Worm (Caenorhabditis elegans) whole organism, L3 larva: Measurements from ENCODE around the gene csn-1.

Source experiments
- R02D3.7 ChIP-seq: fragments of 150-350 bp; optimal IDR thresholded peaks from 2 replicates; lab custom pipeline; 2014; ENCODE audit warnings: missing biosample characterization, missing genetic modification characterization
- ZK546.5 ChIP-seq: sonication (generic microtip); optimal IDR thresholded peaks from 2 replicates; lab custom pipeline; 2017; ENCODE audit warnings: missing biosample characterization, missing genetic modification characterization
- aly-2 ChIP-seq: fragments of 150-350 bp; optimal IDR thresholded peaks from 2 replicates; lab custom pipeline; 2014; ENCODE audit warnings: missing biosample characterization, missing genetic modification characterization
- ama-1 ChIP-seq: fragments of 150-350 bp; optimal IDR thresholded peaks from 2 replicates; lab custom pipeline; 2018
- ceh-16 ChIP-seq: sonication (generic microtip); optimal IDR thresholded peaks from 2 replicates; lab custom pipeline; 2017; ENCODE audit warnings: missing biosample characterization, missing genetic modification characterization
- ceh-28 ChIP-seq: fragments of 150-350 bp; optimal IDR thresholded peaks from 2 replicates; lab custom pipeline; 2014; ENCODE audit warnings: missing biosample characterization, missing genetic modification reagents, missing genetic modification characterization
- ceh-9 ChIP-seq: sonication (generic microtip); optimal IDR thresholded peaks from 2 replicates; lab custom pipeline; 2018; ENCODE audit warnings: missing biosample characterization, missing genetic modification characterization
- daf-12 ChIP-seq: fragments of 150-350 bp; optimal IDR thresholded peaks from 2 replicates; lab custom pipeline; 2014; ENCODE audit warnings: missing biosample characterization, missing genetic modification reagents, missing genetic modification characterization
- elt-1 ChIP-seq: fragments of 150-350 bp; optimal IDR thresholded peaks from 2 replicates; lab custom pipeline; 2014; ENCODE audit warnings: missing biosample characterization, missing genetic modification characterization
- elt-2 ChIP-seq: sonication (generic microtip); optimal IDR thresholded peaks from 2 replicates; lab custom pipeline; 2016; ENCODE audit warnings: missing genetic modification reagents, mild to moderate bottlenecking, missing genetic modification characterization, missing compliant biosample characterization
- eor-1 ChIP-seq, 2 experiments: fragments of 150-350 bp; optimal IDR thresholded peaks; 2 replicates each; lab custom pipeline; 2014 to 2018; ENCODE audit warnings: missing biosample characterization in 2 of 2, missing genetic modification characterization in 2 of 2
- fkh-10 ChIP-seq: sonication (generic microtip); optimal IDR thresholded peaks from 2 replicates; lab custom pipeline; 2017; ENCODE audit warnings: missing biosample characterization, missing genetic modification reagents, missing genetic modification characterization
- fkh-2 ChIP-seq: fragments of 150-350 bp; optimal IDR thresholded peaks from 2 replicates; lab custom pipeline; 2014; ENCODE audit warnings: missing biosample characterization, missing genetic modification reagents, missing genetic modification characterization
- jun-1 ChIP-seq: fragments of 150-350 bp; optimal IDR thresholded peaks from 2 replicates; lab custom pipeline; 2014; ENCODE audit warnings: missing biosample characterization, missing genetic modification reagents, missing genetic modification characterization
- lin-15B ChIP-seq: fragments of 150-350 bp; optimal IDR thresholded peaks from 2 replicates; lab custom pipeline; 2014; ENCODE audit warnings: missing biosample characterization, missing genetic modification characterization
- lin-39 ChIP-seq: fragments of 150-350 bp; optimal IDR thresholded peaks from 2 replicates; lab custom pipeline; 2018; ENCODE audit warnings: missing biosample characterization, missing genetic modification reagents, missing genetic modification characterization
- mml-1 ChIP-seq: fragments of 150-350 bp; sonication (generic microtip); optimal IDR thresholded peaks from 3 replicates; lab custom pipeline; 2014; ENCODE audit warnings: missing biosample characterization, missing genetic modification characterization
- nfya-1 ChIP-seq: sonication (generic microtip); optimal IDR thresholded peaks from 2 replicates; lab custom pipeline; 2017; ENCODE audit warnings: missing genetic modification characterization, mild to moderate bottlenecking, missing compliant biosample characterization, antibody characterized with exemption, moderate library complexity; ENCODE audit not compliant: insufficient read depth
- nhr-11 ChIP-seq: fragments of 150-350 bp; optimal IDR thresholded peaks from 2 replicates; lab custom pipeline; 2014; ENCODE audit warnings: missing biosample characterization, missing genetic modification characterization
- nhr-12 ChIP-seq: fragments of 150-350 bp; optimal IDR thresholded peaks from 2 replicates; lab custom pipeline; 2014; ENCODE audit warnings: missing biosample characterization, missing genetic modification characterization
- nhr-23 ChIP-seq: fragments of 150-350 bp; optimal IDR thresholded peaks from 2 replicates; lab custom pipeline; 2014; ENCODE audit warnings: missing biosample characterization, missing genetic modification reagents, missing genetic modification characterization
- nhr-237 ChIP-seq: fragments of 150-350 bp; optimal IDR thresholded peaks from 2 replicates; lab custom pipeline; 2014; ENCODE audit warnings: missing biosample characterization, missing genetic modification characterization
- nhr-25 ChIP-seq: sonication (generic microtip); optimal IDR thresholded peaks from 2 replicates; lab custom pipeline; 2017; ENCODE audit warnings: missing biosample characterization, missing genetic modification characterization
- nhr-28 ChIP-seq: fragments of 150-350 bp; optimal IDR thresholded peaks from 2 replicates; lab custom pipeline; 2014; ENCODE audit warnings: missing biosample characterization, missing genetic modification characterization
- nhr-43 ChIP-seq: sonication (generic microtip); optimal IDR thresholded peaks from 2 replicates; lab custom pipeline; 2016; ENCODE audit warnings: mild to moderate bottlenecking, missing genetic modification characterization, missing compliant biosample characterization; ENCODE audit not compliant: poor library complexity, severe bottlenecking
- nhr-67 ChIP-seq: fragments of 150-350 bp; optimal IDR thresholded peaks from 2 replicates; lab custom pipeline; 2014; ENCODE audit warnings: missing biosample characterization, missing genetic modification characterization
- nhr-76 ChIP-seq: fragments of 150-350 bp; sonication (generic microtip); optimal IDR thresholded peaks from 5 replicates; lab custom pipeline; 2014; ENCODE audit warnings: missing biosample characterization, missing genetic modification characterization
- nhr-77 ChIP-seq: fragments of 150-350 bp; optimal IDR thresholded peaks from 2 replicates; lab custom pipeline; 2014; ENCODE audit warnings: missing biosample characterization, missing genetic modification characterization
- pha-4 ChIP-seq: fragments of 150-350 bp; optimal IDR thresholded peaks from 2 replicates; lab custom pipeline; 2014; ENCODE audit warnings: missing biosample characterization, missing genetic modification reagents, missing genetic modification characterization
- sea-2 ChIP-seq: fragments of 150-350 bp; sonication (generic microtip); optimal IDR thresholded peaks from 4 replicates; lab custom pipeline; 2014; ENCODE audit warnings: missing biosample characterization, missing genetic modification reagents, missing genetic modification characterization
- snpc-4 ChIP-seq: fragments of 150-350 bp; optimal IDR thresholded peaks from 2 replicates; lab custom pipeline; 2014; ENCODE audit warnings: missing biosample characterization, missing genetic modification characterization
- tbx-2 ChIP-seq: sonication (generic microtip); optimal IDR thresholded peaks from 2 replicates; lab custom pipeline; 2016; ENCODE audit warnings: mild to moderate bottlenecking, missing genetic modification characterization, missing compliant biosample characterization
- unc-62 ChIP-seq: fragments of 150-350 bp; sonication (generic microtip); optimal IDR thresholded peaks from 4 replicates; lab custom pipeline; 2014; ENCODE audit warnings: missing biosample characterization, missing genetic modification reagents, missing genetic modification characterization
- zag-1 ChIP-seq: fragments of 150-350 bp; optimal IDR thresholded peaks from 2 replicates; lab custom pipeline; 2014; ENCODE audit warnings: missing biosample characterization, missing genetic modification characterization
- ztf-4 ChIP-seq: fragments of 150-350 bp; optimal IDR thresholded peaks from 2 replicates; lab custom pipeline; 2014; ENCODE audit warnings: missing biosample characterization, missing genetic modification characterization

The csn-1 gene

ce11 chrV:17828310-17828709, 42.1 kb downstream of the csn-1 start, which contains the start of gene srh-304:
TSS of gene srh-304 (plus strand) at chrV:17828610.
- TF ChIP-seq nhr-23 (tag; lab: Kevin White, UChicago): no peak
- TF ChIP-seq pha-4 (tag; lab: Kevin White, UChicago): no peak
- no peak for TF ChIP-seq jun-1 (tag; lab: Kevin White, UChicago)
- no peak for TF ChIP-seq ZK546.5
- TF ChIP-seq tbx-2 (tag; lab: Kevin White, UChicago): no peak
- TF ChIP-seq nhr-237 (tag; lab: Kevin White, UChicago): no peak
- no peak for TF ChIP-seq zag-1 (tag; lab: Kevin White, UChicago)
- no peak for TF ChIP-seq ztf-4
- no peak for TF ChIP-seq ceh-9 (tag; lab: Kevin White, UChicago)
- TF ChIP-seq aly-2 (tag; lab: Kevin White, UChicago): no peak

- TF ChIP-seq fkh-2 (tag; lab: Kevin White, UChicago) (no peak), ztf-4 (no peak)
Observed at ce11 chrV:17824610-17825009, 45.8 kb downstream of the csn-1 start, which contains the start of gene srh-301. TSS of gene srh-301 (plus strand) at chrV:17824910.

ce11 chrV:17821805-17822204, 48.6 kb downstream of the csn-1 start, which contains the start of gene srh-300:
TSS of gene srh-300 (plus strand) at chrV:17822105.
- TF ChIP-seq daf-12 (tag; lab: Kevin White, UChicago) (no peak), lin-15B (tag; lab: Kevin White, UChicago) (no peak), ztf-4 (no peak)

ce11 chrV:17819704-17820103, 50.7 kb downstream of the csn-1 start:
- TF ChIP-seq nhr-28 (tag; lab: Kevin White, UChicago) (no peak), nhr-43 (no peak), nhr-77 (no peak), mml-1 (tag; lab: Kevin White, UChicago) (no peak), nhr-76 (no peak), elt-2 (tag; lab: Kevin White, UChicago) (no peak), lin-15B (tag; lab: Kevin White, UChicago) (no peak), eor-1 (tag; optimal IDR thresholded peaks at IDR 0.05; lab: Kevin White, UChicago) (no peak), daf-12 (tag; lab: Kevin White, UChicago) (no peak), nfya-1 (tag; lab: Kevin White, UChicago) (no peak), pha-4 (tag; lab: Kevin White, UChicago) (no peak), elt-1 (no peak), lin-39 (tag; lab: Kevin White, UChicago) (no peak), unc-62 (GFP tag; lab: Kevin White, UChicago) (no peak)
- TF ChIP-seq, all 47 proteins: peak for 0

- TF ChIP-seq nfya-1 (tag; lab: Kevin White, UChicago) (no peak), snpc-4 (no peak), nhr-25 (tag; lab: Kevin White, UChicago) (no peak), mml-1 (tag; lab: Kevin White, UChicago) (no peak), R02D3.7 (tag; lab: Kevin White, UChicago) (no peak), ztf-4 (no peak), ceh-28 (tag; lab: Kevin White, UChicago) (no peak), nhr-28 (tag; lab: Kevin White, UChicago) (no peak), eor-1 (tag; optimal IDR thresholded peaks at IDR 0.05; lab: Kevin White, UChicago) (no peak), nhr-237 (tag; lab: Kevin White, UChicago) (no peak), sea-2 (no peak), ceh-16 (no peak), nhr-12 (tag; lab: Kevin White, UChicago) (no peak), lin-39 (tag; lab: Kevin White, UChicago) (no peak), zag-1 (tag; lab: Kevin White, UChicago) (no peak)
Observed at ce11 chrV:17818567-17818966, 51.9 kb downstream of the csn-1 start, which contains the start of gene srh-298. TSS of gene srh-298 (plus strand) at chrV:17818867.

- no peak for TF ChIP-seq nhr-237 (tag; lab: Kevin White, UChicago)
- TF ChIP-seq nhr-77: no peak
- no peak for TF ChIP-seq ama-1
- no peak for TF ChIP-seq nhr-11 (tag; lab: Kevin White, UChicago)
- no peak for TF ChIP-seq nhr-67 (tag; lab: Kevin White, UChicago)
- TF ChIP-seq lin-15B (tag; lab: Kevin White, UChicago): no peak
- TF ChIP-seq fkh-10 (GFP tag; lab: Kevin White, UChicago): no peak
- TF ChIP-seq nhr-76: no peak
Observed at ce11 chrV:17812127-17812526, 58.3 kb downstream of the csn-1 start.
